Worm (Caenorhabditis elegans) whole organism, late embryonic: Measurements from ENCODE around the gene srh-7.

Source experiments
- ama-1 ChIP-seq: fragments of 150-350 bp; optimal IDR thresholded peaks from 2 replicates; lab custom pipeline; 2014
- ceh-22 ChIP-seq: sonication (generic microtip); optimal IDR thresholded peaks from 2 replicates; lab custom pipeline; 2017; ENCODE audit warnings: missing biosample characterization, missing genetic modification characterization
- eyg-1 ChIP-seq: sonication (generic microtip); optimal IDR thresholded peaks from 2 replicates; lab custom pipeline; 2016; ENCODE audit warnings: missing genotype, missing genetic modification characterization, missing compliant biosample characterization
- fax-1 ChIP-seq: sonication (generic microtip); optimal IDR thresholded peaks from 2 replicates; lab custom pipeline; 2016; ENCODE audit warnings: missing genotype, missing genetic modification characterization, missing compliant biosample characterization
- fkh-10 ChIP-seq: fragments of 150-350 bp; optimal IDR thresholded peaks from 2 replicates; lab custom pipeline; 2014; ENCODE audit warnings: missing biosample characterization, missing genetic modification reagents, missing genetic modification characterization
- hlh-30 ChIP-seq: sonication (generic microtip); optimal IDR thresholded peaks from 2 replicates; lab custom pipeline; 2017; ENCODE audit warnings: antibody characterized with exemption, missing genetic modification characterization, missing compliant biosample characterization; ENCODE audit not compliant: insufficient read depth
- nhr-11 ChIP-seq: fragments of 150-350 bp; optimal IDR thresholded peaks from 2 replicates; lab custom pipeline; 2014; ENCODE audit warnings: missing biosample characterization, missing genetic modification characterization
- npax-4 ChIP-seq: sonication (generic microtip); optimal IDR thresholded peaks from 2 replicates; lab custom pipeline; 2016; ENCODE audit warnings: missing genetic modification characterization, missing compliant biosample characterization
- rnt-1 ChIP-seq: sonication (generic microtip); optimal IDR thresholded peaks from 2 replicates; lab custom pipeline; 2016; ENCODE audit warnings: missing genetic modification characterization, missing compliant biosample characterization
- sox-4 ChIP-seq: sonication (generic microtip); optimal IDR thresholded peaks from 2 replicates; lab custom pipeline; 2017; ENCODE audit warnings: mild to moderate bottlenecking, missing genetic modification characterization, inconsistent platforms, missing compliant biosample characterization
- tbx-2 ChIP-seq: sonication (generic microtip); optimal IDR thresholded peaks from 2 replicates; lab custom pipeline; 2016; ENCODE audit warnings: missing genetic modification characterization, missing compliant biosample characterization
- tbx-7 ChIP-seq: sonication (generic microtip); optimal IDR thresholded peaks from 2 replicates; lab custom pipeline; 2016; ENCODE audit warnings: missing genotype, missing genetic modification characterization, missing compliant biosample characterization
- unc-3 ChIP-seq, 2 experiments: fragments of 200-800 bp in 1 of 2; sonication (Bioruptor generic) in 1 of 2; sonication (generic microtip) in 1 of 2; conservative IDR thresholded peaks in 1 of 2; optimal IDR thresholded peaks in 1 of 2; 2 replicates each; pipeline versions ENCODE4 v1.3.6 to Lab custom; 2016 to 2022; ENCODE audit warnings: missing compliant biosample characterization in 2 of 2, missing genetic modification characterization in 2 of 2, missing genetic modification reagents in 1 of 2
- ztf-16 ChIP-seq: sonication (generic microtip); optimal IDR thresholded peaks from 2 replicates; lab custom pipeline; 2017; ENCODE audit warnings: missing genetic modification characterization, missing compliant biosample characterization

DNA sequence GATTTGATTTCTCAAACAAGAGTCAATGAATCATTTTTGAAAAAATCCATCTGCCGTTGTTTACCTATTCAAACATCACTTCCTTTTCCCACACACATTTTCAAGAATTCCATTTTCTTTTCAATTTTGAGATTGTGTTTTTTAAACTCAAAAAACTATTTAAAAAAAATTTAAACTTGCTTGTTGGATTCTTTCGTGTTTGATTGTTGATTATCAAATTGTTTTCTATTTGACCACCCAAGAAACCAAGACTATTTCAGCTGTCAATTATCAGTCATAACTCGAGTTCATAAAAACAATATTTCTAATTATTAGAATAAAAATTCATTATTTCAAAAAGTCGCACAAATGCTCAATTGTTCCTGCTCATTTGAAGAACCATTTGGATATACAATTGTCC lies 2.8 kb upstream of the srh-7 start, which contains the start of gene srh-8:
- TF ChIP-seq rnt-1 (tag; lab: Kevin White, UChicago): no peak
- no peak for TF ChIP-seq ztf-16 (tag; lab: Kevin White, UChicago)
- TF ChIP-seq eyg-1 (tag; lab: Kevin White, UChicago): no peak
- no peak for TF ChIP-seq nhr-11 (tag; lab: Kevin White, UChicago)
- TF ChIP-seq tbx-2 (tag; lab: Kevin White, UChicago): no peak
- TF ChIP-seq ama-1 (lab: Kevin White, UChicago): no peak
- no peak for TF ChIP-seq sox-4 (tag; lab: Kevin White, UChicago)
- TF ChIP-seq unc-3 (GFP tag; conservative IDR thresholded peaks at IDR 0.05; lab: Robert Waterston, UW): no peak
- no peak for TF ChIP-seq unc-3 (tag; optimal IDR thresholded peaks at IDR 0.05; lab: Kevin White, UChicago)
- no peak for TF ChIP-seq hlh-30 (tag; lab: Kevin White, UChicago)
- TF ChIP-seq fkh-10 (GFP tag; lab: Kevin White, UChicago): no peak
- TF ChIP-seq fax-1 (tag; lab: Kevin White, UChicago): no peak
- no peak for TF ChIP-seq tbx-7 (tag; lab: Kevin White, UChicago)
- TF ChIP-seq ceh-22 (tag; lab: Kevin White, UChicago): no peak
- TF ChIP-seq npax-4 (tag; lab: Kevin White, UChicago): no peak
